Worm (Caenorhabditis elegans) whole organism, dauer: Measurements from ENCODE around the gene chil-3.
"Not testable (repeated sequence)": the region's sequence is repeated elsewhere in the genome, so short reads cannot be mapped to it uniquely, and the experiment has no call there.

Experiments
- unc-62 ChIP-seq: sonication (generic microtip); optimal IDR thresholded peaks from 2 replicates; lab custom pipeline; 2017; ENCODE audit warnings: missing biosample characterization, missing genetic modification reagents, missing genetic modification characterization

Gene chil-3

ce11 chrII:9868698-9869097, 7.4 kb upstream of the chil-3 start, which contains the start of gene old-1:
Gene old-1, minus strand, starts transcription at chrII:9868747.
- no peak for TF ChIP-seq unc-62

DNA sequence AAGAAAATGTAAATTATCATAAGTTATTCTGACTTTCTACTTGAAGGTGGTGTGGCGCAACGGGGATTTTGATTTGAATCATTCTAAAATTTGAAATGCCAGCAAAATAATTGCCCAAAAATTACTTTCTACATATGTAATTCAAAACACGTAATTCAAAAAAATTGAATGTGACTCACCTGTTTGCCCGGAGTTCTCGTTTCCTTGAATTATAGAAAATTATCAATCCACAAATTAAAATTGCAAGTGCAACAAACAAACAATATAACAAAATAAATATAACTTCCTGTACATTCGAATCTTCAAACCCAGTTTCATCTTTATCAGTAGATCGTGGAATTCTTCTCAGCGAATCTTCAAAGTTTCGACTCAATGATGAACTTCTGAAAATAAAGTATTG, 6.9 kb upstream of the chil-3 start:
- no peak for TF ChIP-seq unc-62

ce11 chrII:9866378-9866777, 5.1 kb upstream of the chil-3 start, which contains the start of gene chil-1:
Gene chil-1, minus strand, starts transcription at chrII:9866478.
- not testable (repeated sequence) for TF ChIP-seq unc-62

- TF ChIP-seq unc-62, result no peak
Measured at ce11 chrII:9862147-9862546, 853 bp upstream of the chil-3 start, which contains the start of gene C08H9.18. Gene C08H9.18, minus strand, starts transcription at chrII:9862247.

DNA sequence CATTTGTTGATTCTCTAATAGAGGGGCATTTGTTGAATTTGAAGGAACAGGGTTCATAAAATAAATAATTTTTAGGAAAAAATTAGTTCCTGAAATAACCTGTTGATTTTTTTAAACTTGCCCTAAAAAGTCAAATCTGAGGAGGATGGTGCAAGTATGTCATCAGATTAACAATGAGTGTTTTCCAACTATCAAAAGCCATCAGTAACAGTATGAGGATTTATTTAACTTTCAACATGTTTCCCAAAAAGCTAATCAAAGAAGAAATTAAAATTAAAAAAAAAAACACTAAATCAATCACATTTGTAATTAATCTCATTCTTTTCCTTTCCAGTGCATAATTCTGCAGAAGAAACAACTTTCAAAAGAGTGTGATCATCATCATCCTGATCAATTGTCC, 1.7 kb downstream of the chil-3 start, which contains the start of gene chil-5:
Gene chil-5, minus strand, starts transcription at position 101 of the 400 bp plus-strand sequence.
- no peak for TF ChIP-seq unc-62

ce11 chrII:9857791-9858190, 3.5 kb downstream of the chil-3 start, which contains the start of gene chil-6:
Gene chil-6, minus strand, starts transcription at chrII:9857891.
- no peak for TF ChIP-seq unc-62

DNA sequence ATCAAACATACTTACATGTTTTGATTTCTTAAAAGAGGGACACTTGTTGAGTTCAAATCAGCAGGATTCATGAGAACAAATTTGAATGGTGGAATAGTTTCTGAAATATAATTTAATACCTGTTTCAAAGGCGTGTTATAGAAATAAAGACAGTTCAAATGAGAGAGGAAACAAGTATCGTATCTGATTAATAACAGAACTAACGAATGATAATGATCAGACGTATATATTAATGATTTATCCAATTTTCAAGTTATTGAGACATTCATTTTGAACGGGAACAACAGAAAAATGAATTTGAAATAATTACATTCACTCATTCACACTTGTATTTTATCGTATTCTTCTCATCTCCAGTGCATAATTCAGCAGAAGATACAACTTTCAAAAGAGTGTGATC, 5.7 kb downstream of the chil-3 start, which contains the start of gene chil-4:
Gene chil-4, minus strand, starts transcription at position 101 of the 400 bp plus-strand sequence.
- TF ChIP-seq unc-62, result no peak

DNA sequence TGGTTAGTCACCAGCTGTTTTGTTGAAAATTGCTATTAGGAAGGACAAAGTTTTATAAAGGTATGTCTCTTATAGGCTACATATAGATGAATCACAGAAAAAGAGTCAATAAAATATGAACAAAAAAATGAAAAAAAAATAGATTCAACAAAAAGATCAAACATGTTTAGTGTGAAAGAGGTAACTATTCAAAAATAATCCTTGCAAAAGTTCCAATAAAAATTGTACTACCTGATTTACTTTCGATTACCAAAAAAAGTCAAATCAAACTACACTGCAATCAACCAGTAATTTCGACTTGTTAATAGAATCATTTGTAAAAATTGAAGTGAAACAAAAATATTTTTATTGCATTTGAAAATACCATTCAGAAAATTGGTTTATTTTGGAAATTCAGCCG, 10.3 kb downstream of the chil-3 start, which contains the start of gene ZK938.10:
Gene ZK938.10, minus strand, starts transcription at position 101 of the 400 bp plus-strand sequence.
- TF ChIP-seq unc-62, result no peak

DNA sequence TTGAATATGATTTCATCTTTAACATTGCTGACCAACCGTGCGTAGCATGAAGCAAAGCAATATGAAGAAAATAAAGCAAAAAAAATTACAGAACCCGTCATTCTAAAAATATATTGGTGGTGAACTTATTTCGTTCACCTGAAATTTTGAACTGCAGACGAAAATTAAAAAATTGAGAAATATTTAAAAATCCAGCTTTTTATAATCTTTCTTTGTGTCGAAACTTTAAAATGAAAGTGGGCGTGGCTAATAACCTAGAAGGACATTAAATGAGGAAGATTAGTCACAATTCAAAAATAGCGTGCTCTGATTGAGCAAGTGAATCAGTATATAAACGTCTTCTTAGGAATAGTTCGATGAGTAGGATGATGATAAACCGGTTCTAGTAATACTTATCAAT, 11.8 kb downstream of the chil-3 start, which contains the start of gene old-2:
Gene old-2, minus strand, starts transcription at position 101 of the 400 bp plus-strand sequence.
- no peak for TF ChIP-seq unc-62

ce11 chrII:9845239-9845638, 16.1 kb downstream of the chil-3 start, which contains the start of gene chil-9:
Gene chil-9, minus strand, starts transcription at chrII:9845339.
- TF ChIP-seq unc-62, result no peak

ce11 chrII:9841985-9842505, 19.2 kb downstream of the chil-3 start, which contains the start of gene rnh-1.2:
Gene rnh-1.2, minus strand, starts transcription at chrII:9842035.
- TF ChIP-seq unc-62, result no peak

- TF ChIP-seq unc-62, result no peak
Measured at ce11 chrII:9840313-9840712, 21.0 kb downstream of the chil-3 start, which contains the start of gene ZK938.11. Gene ZK938.11, minus strand, starts transcription at chrII:9840413.

DNA sequence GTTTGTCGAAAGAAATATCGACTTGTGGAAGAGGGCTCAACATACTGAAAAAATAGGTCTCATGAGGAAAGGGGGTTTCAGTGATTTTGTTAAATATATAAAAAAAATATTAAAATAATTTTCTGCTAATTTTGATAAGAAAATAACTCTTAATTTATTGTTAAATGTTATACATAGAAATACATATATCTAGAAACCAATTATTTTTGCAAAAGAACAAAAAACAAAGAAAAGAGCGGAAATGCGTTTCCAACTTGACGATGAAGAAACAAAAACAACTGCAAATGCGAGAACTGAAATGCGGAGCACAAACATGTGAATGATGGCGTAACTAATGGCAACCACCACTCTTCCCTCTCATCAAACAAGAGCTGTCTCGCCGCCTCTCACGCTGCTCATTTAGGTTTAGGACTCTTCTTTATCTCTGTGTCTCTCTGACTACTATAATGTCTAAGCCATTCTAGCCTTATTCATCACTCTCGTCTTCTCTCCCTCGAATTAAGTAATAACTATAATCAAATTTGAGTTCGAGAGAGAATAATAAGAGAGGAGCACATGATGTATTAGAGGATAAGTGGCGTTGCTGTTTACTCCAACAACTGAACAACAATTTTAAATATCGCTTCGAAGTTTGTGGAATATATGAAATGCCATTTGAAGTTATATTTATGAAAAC, 22.9 kb downstream of the chil-3 start, which contains the start of gene arrd-4:
Gene arrd-4, minus strand, starts transcription at position 51 of the 676 bp plus-strand sequence.
- TF ChIP-seq unc-62, result no peak

DNA sequence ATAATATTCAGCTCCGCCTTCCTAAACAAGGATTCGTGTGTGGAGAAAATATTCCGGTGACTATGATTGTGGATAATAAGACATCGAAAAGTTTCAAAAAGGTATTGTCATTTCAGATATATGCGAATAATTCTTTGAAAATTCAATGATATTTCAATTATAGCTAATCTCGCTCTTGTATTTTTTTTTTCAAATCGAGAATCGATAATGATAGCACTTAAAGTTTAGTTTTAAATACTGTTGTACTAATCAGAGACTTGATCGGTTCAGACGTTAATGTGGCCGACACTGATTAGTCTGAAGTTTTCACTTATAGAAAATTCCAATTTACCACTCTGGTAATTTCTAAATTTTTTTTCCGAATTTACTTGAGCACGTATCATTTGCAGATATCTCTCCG, 25.3 kb downstream of the chil-3 start:
- no peak for TF ChIP-seq unc-62

DNA sequence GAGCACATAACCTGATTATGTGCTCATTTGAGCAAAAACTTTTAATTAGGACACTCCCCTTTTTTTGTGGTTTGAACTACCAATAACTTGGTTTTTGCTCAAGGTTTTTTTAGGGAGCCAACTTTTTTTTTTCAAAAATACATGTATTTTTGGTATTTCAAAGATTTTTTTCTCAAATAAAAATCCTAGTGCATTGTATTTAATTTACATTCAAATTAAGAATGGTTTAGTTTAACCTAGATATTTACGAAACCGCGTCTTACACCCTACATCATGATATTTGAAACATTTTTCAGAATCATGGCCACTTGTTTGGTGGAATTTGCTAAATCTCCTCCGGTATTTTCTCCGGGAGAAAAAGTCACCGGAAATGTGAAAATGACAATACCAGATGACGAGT, 26.4 kb downstream of the chil-3 start, which contains the start of gene arrd-5:
Gene arrd-5, plus strand, starts transcription at position 301 of the 400 bp plus-strand sequence.
- TF ChIP-seq unc-62, result no peak

DNA sequence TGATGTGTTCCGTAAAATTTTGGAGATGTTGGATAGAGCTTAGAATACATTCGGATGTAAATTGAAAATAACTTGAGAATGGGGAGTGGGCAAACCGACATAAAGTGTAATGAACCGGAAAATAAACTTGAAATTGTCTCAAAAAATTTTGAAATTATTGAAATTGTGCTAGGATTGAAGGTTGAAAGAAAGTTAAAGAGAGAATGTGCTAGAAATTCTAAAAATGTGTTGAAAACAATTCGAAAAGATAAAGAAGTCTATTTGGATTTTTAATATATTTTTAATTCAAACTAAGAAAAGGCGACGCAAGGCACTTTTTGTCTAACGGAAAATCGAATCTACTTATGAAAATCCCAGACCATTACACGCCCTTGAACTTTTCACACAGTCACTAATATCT, 27.4 kb downstream of the chil-3 start, which contains the start of gene ZK938.3:
Gene ZK938.3, minus strand, starts transcription at position 101 of the 400 bp plus-strand sequence.
- no peak for TF ChIP-seq unc-62

ce11 chrII:9831033-9831432, 30.3 kb downstream of the chil-3 start, which contains the start of gene ZK938.12:
Gene ZK938.12, plus strand, starts transcription at chrII:9831333.
- TF ChIP-seq unc-62, result no peak
